Fruit fly (Drosophila melanogaster) Kc167 (cell line): ENCODE data around the gene sosie.

ENCODE experiments used
- Myc ChIP-seq: fragments of >200 bp; optimal IDR thresholded peaks from 2 replicates; lab custom pipeline; 2017; ENCODE audit warnings: missing external identifiers
- Sin3A ChIP-seq: fragments of >200 bp; optimal IDR thresholded peaks from 2 replicates; lab custom pipeline; 2018; ENCODE audit warnings: missing external identifiers
- insv ChIP-seq: fragments of >200 bp; optimal IDR thresholded peaks from 3 replicates; lab custom pipeline; 2018; ENCODE audit warnings: missing external identifiers
- psq ChIP-seq: fragments of >200 bp; optimal IDR thresholded peaks from 2 replicates; lab custom pipeline; 2017; ENCODE audit warnings: missing external identifiers

DNA sequence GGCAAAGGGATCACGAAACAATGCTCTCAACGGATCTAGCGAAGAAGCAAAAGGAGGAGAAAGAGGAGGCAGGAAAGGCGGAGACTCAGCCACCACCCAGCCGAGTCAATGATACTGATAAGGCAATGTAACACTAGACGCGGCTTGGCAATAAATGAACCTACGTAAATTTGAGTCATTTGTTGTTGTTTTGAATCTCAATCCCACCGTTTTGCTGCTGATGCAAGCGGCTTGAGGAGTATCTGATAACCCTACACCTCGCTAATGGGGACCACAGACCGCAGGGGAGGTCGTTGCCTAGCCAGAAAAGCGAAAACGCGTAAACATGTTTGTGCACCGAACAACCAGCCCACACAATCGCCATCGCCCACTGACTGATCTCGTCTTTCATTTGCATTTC lies 44.9 kb downstream of the sosie start:
- TF ChIP-seq insv (no peak), Myc (lab: Kevin White, UChicago) (no peak), Sin3A (lab: Kevin White, UChicago) (no peak), psq (no peak)
